Worm (Caenorhabditis elegans): ENCODE results near the gene F57B1.9.

F57B1.9 gene

DNA sequence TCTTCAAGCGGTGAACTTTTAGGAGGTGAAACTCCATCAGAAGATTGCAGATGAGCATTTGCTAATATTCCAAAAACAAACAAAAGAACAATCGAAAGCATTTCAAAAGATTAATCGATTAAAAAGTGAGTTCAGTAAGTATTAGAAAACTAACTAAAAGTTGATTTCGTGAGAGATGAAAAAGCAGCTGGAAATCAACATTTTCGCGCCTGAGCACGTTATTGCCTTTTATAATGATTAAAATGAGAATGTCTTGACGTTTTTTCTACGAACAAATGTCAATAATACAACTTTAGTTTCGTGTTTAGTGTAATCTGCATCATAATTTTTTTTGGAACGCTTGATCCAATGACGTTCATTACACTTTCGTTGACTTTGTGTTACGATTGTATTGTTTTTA is at the start of gene F57B1.9:
Gene F57B1.9, minus strand, starts transcription at position 101 of the 400 bp plus-strand sequence.
- TF ChIP-seq aly-2 (tag; optimal IDR thresholded peaks at IDR 0.05) (no peak), egl-5 (tag; optimal IDR thresholded peaks at IDR 0.05) (no peak), ceh-82 (tag; optimal IDR thresholded peaks at IDR 0.05) (no peak)

DNA sequence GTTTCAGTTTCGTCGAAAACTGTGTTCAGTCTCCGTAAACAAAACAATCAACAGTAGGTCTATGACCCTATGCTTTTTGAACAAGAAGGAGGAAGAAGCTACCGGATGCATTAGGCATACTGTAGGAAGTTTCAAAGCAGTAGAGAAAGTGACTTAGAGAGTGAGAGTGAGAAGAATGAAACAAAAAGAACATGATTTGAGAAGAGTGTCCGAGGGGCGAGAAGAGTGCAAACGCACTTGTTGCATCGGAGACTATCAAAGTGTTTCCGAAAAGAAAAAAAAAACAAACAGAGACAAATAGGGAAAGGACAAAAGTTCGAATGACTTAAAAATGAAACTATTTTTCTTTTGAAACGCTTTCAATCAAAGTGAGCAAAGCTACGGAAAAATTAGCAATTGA is 45.5 kb upstream of the F57B1.9 start:
- no peak for TF ChIP-seq nhr-28 (tag; optimal IDR thresholded peaks at IDR 0.05)
- no peak for TF ChIP-seq sea-2 (GFP tag; optimal IDR thresholded peaks at IDR 0.05)
- TF ChIP-seq lsy-12 (tag; optimal IDR thresholded peaks at IDR 0.05), result no peak
- no peak for TF ChIP-seq aly-2 (tag; optimal IDR thresholded peaks at IDR 0.05)
- no peak for TF ChIP-seq unc-62 (GFP tag; optimal IDR thresholded peaks at IDR 0.05)
- no peak for TF ChIP-seq jun-1 (tag; optimal IDR thresholded peaks at IDR 0.05)
- no peak for TF ChIP-seq skn-1 (tag; optimal IDR thresholded peaks at IDR 0.05)
- TF ChIP-seq nhr-25 (tag; optimal IDR thresholded peaks at IDR 0.05), result peak; percentile 43
- TF ChIP-seq elt-3 (tag; optimal IDR thresholded peaks at IDR 0.05), result no peak
- TF ChIP-seq daf-12 (tag; optimal IDR thresholded peaks at IDR 0.05), result no peak
- TF ChIP-seq egl-5 (tag; optimal IDR thresholded peaks at IDR 0.05), result no peak
- no peak for TF ChIP-seq zag-1 (tag; optimal IDR thresholded peaks at IDR 0.05)
- no peak for TF ChIP-seq ceh-16 (tag; optimal IDR thresholded peaks at IDR 0.05)
- TF ChIP-seq R02D3.7 (tag; optimal IDR thresholded peaks at IDR 0.05), result no peak
- TF ChIP-seq ceh-9 (tag; optimal IDR thresholded peaks at IDR 0.05), result no peak
- TF ChIP-seq nhr-76 (tag; optimal IDR thresholded peaks at IDR 0.05), result no peak
- peak; percentile 77 for TF ChIP-seq nhr-43 (tag; optimal IDR thresholded peaks at IDR 0.05; ENCODE audit: poor library complexity, severe bottlenecking)
- no peak for TF ChIP-seq snpc-4 (tag; optimal IDR thresholded peaks at IDR 0.05)
- TF ChIP-seq elt-1 (tag; optimal IDR thresholded peaks at IDR 0.05), result no peak
- no peak for TF ChIP-seq pqm-1 (tag; optimal IDR thresholded peaks at IDR 0.05)
- no peak for TF ChIP-seq ztf-4 (tag; optimal IDR thresholded peaks at IDR 0.05)
- no peak for TF ChIP-seq tbx-2 (tag; optimal IDR thresholded peaks at IDR 0.05)
- TF ChIP-seq nhr-23 (tag; optimal IDR thresholded peaks at IDR 0.05), result peak; percentile 49
- TF ChIP-seq elt-2 (tag; optimal IDR thresholded peaks at IDR 0.05), result no peak
- no peak for TF ChIP-seq nhr-67 (tag; optimal IDR thresholded peaks at IDR 0.05)
- TF ChIP-seq pha-4 (tag; optimal IDR thresholded peaks at IDR 0.05), result peak; percentile 52
- TF ChIP-seq fos-1 (tag; optimal IDR thresholded peaks at IDR 0.05), result no peak

DNA sequence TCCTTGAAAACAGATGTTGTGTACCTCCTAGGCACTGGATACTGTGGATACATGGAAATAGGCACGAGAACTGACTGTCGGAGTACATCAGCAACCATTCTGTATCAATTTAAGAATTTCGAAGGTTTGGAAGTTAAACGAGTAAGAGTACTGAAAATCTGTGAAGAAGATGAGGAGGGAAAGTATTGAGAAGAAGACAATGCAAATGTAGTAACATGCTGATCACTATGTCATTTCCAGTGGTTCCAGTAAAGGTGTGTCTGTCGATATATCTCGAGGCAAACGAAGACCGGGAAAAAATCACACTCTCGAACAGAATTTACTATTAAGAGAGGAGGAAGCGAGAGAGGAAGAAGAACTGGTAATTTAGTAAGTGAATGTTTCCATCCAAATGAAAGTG is 38.8 kb upstream of the F57B1.9 start, which contains the start of gene dmd-10:
Gene dmd-10, minus strand, starts transcription at position 101 of the 400 bp plus-strand sequence.
- TF ChIP-seq sea-2 (GFP tag; optimal IDR thresholded peaks at IDR 0.05) (no peak), R02D3.7 (tag; optimal IDR thresholded peaks at IDR 0.05) (no peak), unc-39 (tag; optimal IDR thresholded peaks at IDR 0.05) (no peak), pha-4 (tag; optimal IDR thresholded peaks at IDR 0.05) (no peak), zag-1 (tag; optimal IDR thresholded peaks at IDR 0.05) (no peak), aly-2 (tag; optimal IDR thresholded peaks at IDR 0.05) (no peak), jun-1 (tag; optimal IDR thresholded peaks at IDR 0.05) (no peak)

DNA sequence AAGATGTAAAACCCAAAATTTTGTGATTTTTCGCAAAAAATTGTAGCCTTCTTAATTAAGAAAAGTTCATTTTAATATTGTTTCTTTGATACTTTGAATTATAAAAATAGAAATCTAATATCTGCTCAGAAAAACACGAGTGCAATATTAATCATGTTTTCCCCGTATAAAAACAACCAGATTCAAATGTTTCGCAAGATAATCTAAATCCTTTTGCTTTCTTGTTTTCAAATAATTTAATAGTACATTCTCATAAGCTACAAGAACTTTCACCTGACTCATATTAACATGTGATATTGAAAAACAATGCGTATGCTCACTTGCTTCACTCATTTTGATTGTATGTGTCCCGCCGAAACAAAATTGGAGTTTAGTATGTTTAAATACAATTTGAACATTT is 37.6 kb upstream of the F57B1.9 start:
- TF ChIP-seq ceh-16 (tag; optimal IDR thresholded peaks at IDR 0.05) (no peak), daf-12 (tag; optimal IDR thresholded peaks at IDR 0.05) (no peak), egl-5 (tag; optimal IDR thresholded peaks at IDR 0.05) (no peak)

DNA sequence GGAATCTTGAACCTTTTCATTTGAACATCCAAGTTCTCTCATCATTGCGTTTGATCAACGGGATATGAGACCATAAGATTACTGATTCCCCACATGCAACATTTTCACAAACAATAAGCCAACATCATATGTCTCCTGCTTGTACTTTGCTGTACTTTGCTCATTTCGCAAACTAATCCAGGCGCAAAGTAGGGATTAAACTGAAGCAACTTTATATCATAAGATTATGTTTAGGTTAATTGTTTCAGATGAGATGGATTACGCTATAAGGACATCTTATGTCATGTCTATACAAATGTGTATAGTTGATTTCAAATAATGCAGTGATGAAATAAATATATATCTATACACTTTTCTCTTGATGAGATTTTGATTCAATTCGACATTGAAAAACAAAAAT is 31.8 kb upstream of the F57B1.9 start:
- TF ChIP-seq nhr-28 (tag; optimal IDR thresholded peaks at IDR 0.05) (no peak), zag-1 (tag; optimal IDR thresholded peaks at IDR 0.05) (no peak), snpc-4 (tag; optimal IDR thresholded peaks at IDR 0.05) (no peak), tbx-2 (tag; optimal IDR thresholded peaks at IDR 0.05) (no peak), egl-27 (tag; optimal IDR thresholded peaks at IDR 0.05) (no peak), ztf-11 (tag; optimal IDR thresholded peaks at IDR 0.05) (no peak), aly-2 (tag; optimal IDR thresholded peaks at IDR 0.05) (no peak), nhr-77 (tag; optimal IDR thresholded peaks at IDR 0.05) (no peak), lin-39 (tag; optimal IDR thresholded peaks at IDR 0.05) (no peak), elt-1 (tag; optimal IDR thresholded peaks at IDR 0.05) (no peak), hmg-11 (tag; optimal IDR thresholded peaks at IDR 0.05) (no peak), R02D3.7 (tag; optimal IDR thresholded peaks at IDR 0.05) (no peak), nfya-1 (tag; optimal IDR thresholded peaks at IDR 0.05; ENCODE audit: insufficient read depth) (no peak), mml-1 (tag; optimal IDR thresholded peaks at IDR 0.05) (no peak), sea-2 (GFP tag; optimal IDR thresholded peaks at IDR 0.05) (no peak), nhr-12 (tag; optimal IDR thresholded peaks at IDR 0.05) (no peak), unc-39 (tag; optimal IDR thresholded peaks at IDR 0.05) (no peak), fkh-10 (GFP tag; optimal IDR thresholded peaks at IDR 0.05) (no peak)

Measured in whole organism, L3 larva.